Worm (Caenorhabditis elegans) whole organism, L2 larva: ENCODE measurements around the gene srpa-72.

Experiments used
- C34F6.9 ChIP-seq: fragments of 150-350 bp; optimal IDR thresholded peaks from 2 replicates; lab custom pipeline; 2014; ENCODE audit warnings: missing biosample characterization, missing genetic modification characterization
- F13H6.1 ChIP-seq: sonication (generic microtip); optimal IDR thresholded peaks from 2 replicates; lab custom pipeline; 2016; ENCODE audit warnings: missing genetic modification characterization, missing compliant biosample characterization
- Y55F3AM.14 ChIP-seq: fragments of 200-800 bp; sonication (Bioruptor generic); optimal IDR thresholded peaks from 2 replicates; lab custom pipeline; 2018; ENCODE audit warnings: mild to moderate bottlenecking, missing genetic modification characterization, missing compliant biosample characterization
- ZK546.5 ChIP-seq: sonication (generic microtip); optimal IDR thresholded peaks from 2 replicates; lab custom pipeline; 2017; ENCODE audit warnings: missing biosample characterization, missing genetic modification characterization
- aly-2 ChIP-seq: fragments of 150-350 bp; optimal IDR thresholded peaks from 2 replicates; lab custom pipeline; 2014; ENCODE audit warnings: missing biosample characterization, missing genetic modification characterization
- ama-1 ChIP-seq: fragments of 150-350 bp; optimal IDR thresholded peaks from 2 replicates; lab custom pipeline; 2018; ENCODE audit warnings: inconsistent platforms
- blmp-1 ChIP-seq: sonication (generic microtip); optimal IDR thresholded peaks from 2 replicates; lab custom pipeline; 2017; ENCODE audit warnings: missing genetic modification characterization, mild to moderate bottlenecking, missing compliant biosample characterization, antibody characterized with exemption, moderate library complexity; ENCODE audit not compliant: insufficient read depth
- ceh-16 ChIP-seq: fragments of 150-350 bp; optimal IDR thresholded peaks from 2 replicates; lab custom pipeline; 2014; ENCODE audit warnings: missing biosample characterization, missing genetic modification characterization
- ceh-82 ChIP-seq: fragments of 150-350 bp; optimal IDR thresholded peaks from 2 replicates; lab custom pipeline; 2014; ENCODE audit warnings: missing biosample characterization, missing genetic modification characterization
- crh-2 ChIP-seq: sonication (generic microtip); optimal IDR thresholded peaks from 2 replicates; lab custom pipeline; 2017; ENCODE audit warnings: missing biosample characterization, missing genetic modification characterization
- dmd-4 ChIP-seq: sonication (generic microtip); optimal IDR thresholded peaks from 2 replicates; lab custom pipeline; 2017; ENCODE audit warnings: missing biosample characterization, missing genetic modification characterization
- elt-1 ChIP-seq: fragments of 150-350 bp; optimal IDR thresholded peaks from 2 replicates; lab custom pipeline; 2014; ENCODE audit warnings: missing biosample characterization, missing genetic modification characterization
- elt-3 ChIP-seq: sonication (generic microtip); optimal IDR thresholded peaks from 2 replicates; lab custom pipeline; 2017; ENCODE audit warnings: missing biosample characterization, missing genetic modification characterization
- fos-1 ChIP-seq: fragments of 150-350 bp; optimal IDR thresholded peaks from 2 replicates; lab custom pipeline; 2014; ENCODE audit warnings: missing biosample characterization, missing genetic modification characterization
- gmeb-1 ChIP-seq: fragments of 150-350 bp; optimal IDR thresholded peaks from 2 replicates; lab custom pipeline; 2014; ENCODE audit warnings: missing biosample characterization, missing genetic modification characterization
- lin-11 ChIP-seq: fragments of 150-350 bp; sonication (generic microtip); optimal IDR thresholded peaks from 2 replicates; lab custom pipeline; 2014; ENCODE audit warnings: missing biosample characterization, missing genetic modification characterization, inconsistent platforms, mixed read lengths
- lin-13 ChIP-seq: fragments of 150-350 bp; optimal IDR thresholded peaks from 2 replicates; lab custom pipeline; 2014; ENCODE audit warnings: missing biosample characterization, missing genetic modification reagents, missing genetic modification characterization
- lin-39 ChIP-seq: fragments of 150-350 bp; optimal IDR thresholded peaks from 2 replicates; lab custom pipeline; 2014; ENCODE audit warnings: missing biosample characterization, missing genetic modification reagents, missing genetic modification characterization
- lsy-2 ChIP-seq, 2 experiments: fragments of 150-350 bp in 1 of 2; sonication (generic microtip) in 1 of 2; optimal IDR thresholded peaks; 2 replicates each; lab custom pipeline; 2014 to 2017; ENCODE audit warnings: missing biosample characterization in 2 of 2, missing genetic modification characterization in 2 of 2
- mab-5 ChIP-seq: fragments of 150-350 bp; optimal IDR thresholded peaks from 2 replicates; lab custom pipeline; 2014; ENCODE audit warnings: missing biosample characterization, missing genetic modification characterization
- mbf-1 ChIP-seq: sonication (generic microtip); optimal IDR thresholded peaks from 2 replicates; lab custom pipeline; 2017; ENCODE audit warnings: missing biosample characterization, missing genetic modification characterization
- mdl-1 ChIP-seq, 2 experiments: fragments of 150-350 bp in 1 of 2; sonication (generic microtip) in 1 of 2; optimal IDR thresholded peaks; 2 replicates each; lab custom pipeline; 2017; ENCODE audit warnings: missing biosample characterization in 2 of 2, missing genetic modification characterization in 2 of 2
- nhr-10 ChIP-seq: sonication (generic microtip); optimal IDR thresholded peaks from 2 replicates; lab custom pipeline; 2017; ENCODE audit warnings: missing biosample characterization, missing genetic modification characterization
- nhr-11 ChIP-seq: fragments of 150-350 bp; optimal IDR thresholded peaks from 2 replicates; lab custom pipeline; 2014; ENCODE audit warnings: missing biosample characterization, missing genetic modification characterization
- nhr-12 ChIP-seq: fragments of 150-350 bp; optimal IDR thresholded peaks from 2 replicates; lab custom pipeline; 2014; ENCODE audit warnings: missing biosample characterization, missing genetic modification characterization
- nhr-129 ChIP-seq: fragments of 150-350 bp; optimal IDR thresholded peaks from 2 replicates; lab custom pipeline; 2014; ENCODE audit warnings: missing biosample characterization, missing genetic modification characterization
- nhr-21 ChIP-seq: fragments of 150-350 bp; optimal IDR thresholded peaks from 2 replicates; lab custom pipeline; 2014; ENCODE audit warnings: missing biosample characterization, missing genetic modification characterization
- nhr-23 ChIP-seq: fragments of 150-350 bp; optimal IDR thresholded peaks from 2 replicates; lab custom pipeline; 2014; ENCODE audit warnings: missing biosample characterization, missing genetic modification reagents, missing genetic modification characterization
- nhr-237 ChIP-seq: fragments of 150-350 bp; optimal IDR thresholded peaks from 2 replicates; lab custom pipeline; 2014; ENCODE audit warnings: missing biosample characterization, missing genetic modification characterization
- nhr-25 ChIP-seq: fragments of 150-350 bp; sonication (generic microtip); optimal IDR thresholded peaks from 3 replicates; lab custom pipeline; 2014; ENCODE audit warnings: missing biosample characterization, missing genetic modification characterization
- nhr-6 ChIP-seq: fragments of 150-350 bp; optimal IDR thresholded peaks from 2 replicates; lab custom pipeline; 2014; ENCODE audit warnings: missing biosample characterization, missing genetic modification characterization
- nhr-77 ChIP-seq: fragments of 150-350 bp; optimal IDR thresholded peaks from 2 replicates; lab custom pipeline; 2014; ENCODE audit warnings: missing biosample characterization, missing genetic modification characterization
- peb-1 ChIP-seq: fragments of 150-350 bp; optimal IDR thresholded peaks from 2 replicates; lab custom pipeline; 2014; ENCODE audit warnings: missing biosample characterization, missing genetic modification characterization
- skn-1 ChIP-seq: sonication (generic microtip); optimal IDR thresholded peaks from 2 replicates; lab custom pipeline; 2017; ENCODE audit warnings: missing biosample characterization, missing genetic modification characterization
- sma-3 ChIP-seq: sonication (generic microtip); optimal IDR thresholded peaks from 2 replicates; lab custom pipeline; 2016; ENCODE audit warnings: missing genetic modification reagents, missing genetic modification characterization, missing compliant biosample characterization
- sma-9 ChIP-seq, 2 experiments: fragments of 150-350 bp in 1 of 2; sonication (generic microtip) in 1 of 2; optimal IDR thresholded peaks; 2 replicates each; lab custom pipeline; 2014 to 2016; ENCODE audit warnings: missing genetic modification characterization in 2 of 2, mild to moderate bottlenecking in 1 of 2, missing biosample characterization in 1 of 2, missing compliant biosample characterization in 1 of 2, missing genetic modification reagents in 1 of 2, moderate library complexity in 1 of 2
- snpc-4 ChIP-seq: fragments of 150-350 bp; optimal IDR thresholded peaks from 2 replicates; lab custom pipeline; 2014; ENCODE audit warnings: missing biosample characterization, missing genetic modification characterization
- unc-39 ChIP-seq: fragments of 150-350 bp; optimal IDR thresholded peaks from 2 replicates; lab custom pipeline; 2014; ENCODE audit warnings: missing biosample characterization, missing genetic modification characterization
- unc-55 ChIP-seq: fragments of 150-350 bp; sonication (generic microtip); optimal IDR thresholded peaks from 3 replicates; lab custom pipeline; 2014; ENCODE audit warnings: missing biosample characterization, missing genetic modification reagents, missing genetic modification characterization
- unc-62 ChIP-seq: fragments of 150-350 bp; optimal IDR thresholded peaks from 2 replicates; lab custom pipeline; 2014; ENCODE audit warnings: missing biosample characterization, missing genetic modification reagents, missing genetic modification characterization
- zag-1 ChIP-seq: fragments of 150-350 bp; optimal IDR thresholded peaks from 2 replicates; lab custom pipeline; 2014; ENCODE audit warnings: missing biosample characterization, missing genetic modification characterization
- ztf-11 ChIP-seq: sonication (generic microtip); optimal IDR thresholded peaks from 2 replicates; lab custom pipeline; 2017; ENCODE audit warnings: missing biosample characterization, missing genetic modification characterization
- ztf-4 ChIP-seq: fragments of 150-350 bp; optimal IDR thresholded peaks from 2 replicates; lab custom pipeline; 2014; ENCODE audit warnings: missing biosample characterization, missing genetic modification characterization

The srpa-72 gene

ce11 chrII:2770788-2771187, 16.5 kb upstream of the srpa-72 start, which contains the start of gene fbxb-105:
TSS of gene fbxb-105 (minus strand) at chrII:2770888.
- TF ChIP-seq ztf-4 (no peak), ama-1 (lab: Kevin White, UChicago) (no peak), nhr-21 (tag; lab: Kevin White, UChicago) (no peak), unc-55 (GFP tag; lab: Kevin White, UChicago) (no peak), elt-3 (tag; lab: Kevin White, UChicago) (no peak), lin-13 (no peak), nhr-77 (tag; lab: Kevin White, UChicago) (no peak), aly-2 (tag; lab: Kevin White, UChicago) (no peak), ztf-11 (tag; lab: Kevin White, UChicago) (no peak), zag-1 (no peak), nhr-11 (tag; lab: Kevin White, UChicago) (no peak), lin-11 (tag; lab: Kevin White, UChicago) (no peak)
- TF ChIP-seq, all 48 proteins: peak for 0

- TF ChIP-seq ZK546.5 (tag; lab: Kevin White, UChicago) = no peak
- TF ChIP-seq lin-13 = no peak
- no peak for TF ChIP-seq Y55F3AM.14 (GFP tag; lab: Kevin White, UChicago)
- no peak for TF ChIP-seq ztf-11 (tag; lab: Kevin White, UChicago)
- TF ChIP-seq nhr-6 (tag; lab: Kevin White, UChicago) = no peak
- no peak for TF ChIP-seq fos-1 (tag; lab: Kevin White, UChicago)
- no peak for TF ChIP-seq nhr-11 (tag; lab: Kevin White, UChicago)
- TF ChIP-seq lin-39 (tag; lab: Kevin White, UChicago) = no peak
- TF ChIP-seq sma-3 (GFP tag; lab: Kevin White, UChicago) = no peak
- no peak for TF ChIP-seq unc-62 (GFP tag; lab: Kevin White, UChicago)
- TF ChIP-seq elt-1 (tag; lab: Kevin White, UChicago) = no peak
- no peak for TF ChIP-seq crh-2 (tag; lab: Kevin White, UChicago)
- TF ChIP-seq mdl-1 (tag; optimal IDR thresholded peaks at IDR 0.05; lab: Kevin White, UChicago) = no peak
- TF ChIP-seq ceh-82 (tag; lab: Kevin White, UChicago) = no peak
- TF ChIP-seq peb-1 (tag; lab: Kevin White, UChicago) = no peak
- no peak for TF ChIP-seq unc-39 (tag; lab: Kevin White, UChicago)
- no peak for TF ChIP-seq elt-3 (tag; lab: Kevin White, UChicago)
- no peak for TF ChIP-seq nhr-129
- no peak for TF ChIP-seq aly-2 (tag; lab: Kevin White, UChicago)
Observed at ce11 chrII:2772166-2772565, 15.1 kb upstream of the srpa-72 start, which contains the start of gene sdz-10. TSS of gene sdz-10 (minus strand) at chrII:2772266.

ce11 chrII:2773534-2773933, 13.7 kb upstream of the srpa-72 start, which contains the start of gene sdz-9:
TSS of gene sdz-9 (minus strand) at chrII:2773634.
- TF ChIP-seq zag-1 (no peak), ztf-11 (tag; lab: Kevin White, UChicago) (no peak), nhr-12 (tag; lab: Kevin White, UChicago) (no peak), ceh-16 (no peak), Y55F3AM.14 (GFP tag; lab: Kevin White, UChicago) (no peak), nhr-23 (tag; lab: Kevin White, UChicago) (no peak), nhr-25 (tag; lab: Kevin White, UChicago) (no peak), nhr-237 (tag; lab: Kevin White, UChicago) (no peak), lsy-2 (tag; optimal IDR thresholded peaks at IDR 0.05; lab: Kevin White, UChicago) (no peak), nhr-11 (tag; lab: Kevin White, UChicago) (no peak), dmd-4 (tag; lab: Kevin White, UChicago) (no peak), unc-55 (GFP tag; lab: Kevin White, UChicago) (no peak), unc-39 (tag; lab: Kevin White, UChicago) (no peak), C34F6.9 (tag; lab: Kevin White, UChicago) (no peak), sma-9 (GFP tag; optimal IDR thresholded peaks at IDR 0.05; lab: Kevin White, UChicago) (no peak), sma-9 (tag; optimal IDR thresholded peaks at IDR 0.05; lab: Kevin White, UChicago) (no peak)

- TF ChIP-seq crh-2 (tag; lab: Kevin White, UChicago) (no peak), nhr-77 (tag; lab: Kevin White, UChicago) (no peak), skn-1 (tag; lab: Kevin White, UChicago) (no peak), gmeb-1 (tag; lab: Kevin White, UChicago) (no peak), blmp-1 (no peak), nhr-10 (tag; lab: Kevin White, UChicago) (no peak), peb-1 (tag; lab: Kevin White, UChicago) (no peak), unc-62 (GFP tag; lab: Kevin White, UChicago) (no peak), C34F6.9 (tag; lab: Kevin White, UChicago) (no peak), mbf-1 (tag; lab: Kevin White, UChicago) (no peak), lin-39 (tag; lab: Kevin White, UChicago) (no peak), F13H6.1 (tag; lab: Kevin White, UChicago) (no peak), dmd-4 (tag; lab: Kevin White, UChicago) (no peak), mab-5 (tag; lab: Kevin White, UChicago) (no peak), snpc-4 (tag; lab: Kevin White, UChicago) (no peak)
Observed at ce11 chrII:2774904-2775303, 12.4 kb upstream of the srpa-72 start, which contains the start of gene fbxb-111. TSS of gene fbxb-111 (minus strand) at chrII:2775004.
